Fruit fly (Drosophila melanogaster) whole organism, prepupa: ENCODE results near the gene CG14314.
A peak's percentile ranks its signal among the peaks of the same experiment; 100 is the strongest.

ENCODE experiments used
- CG10631 ChIP-seq: fragments of 200-800 bp; sonication (Bioruptor generic); optimal IDR thresholded peaks from 2 replicates; lab custom pipeline; 2016; ENCODE audit warnings: missing biosample characterization, missing genetic modification characterization
- CG11762 ChIP-seq: fragments of 200-800 bp; sonication (Bioruptor generic); optimal IDR thresholded peaks from 3 replicates; lab custom pipeline; 2016; ENCODE audit warnings: missing biosample characterization, missing genetic modification characterization; ENCODE audit not compliant: insufficient read depth
- CG11902 ChIP-seq: fragments of 200-800 bp; sonication (Bioruptor generic); optimal IDR thresholded peaks from 3 replicates; lab custom pipeline; 2016; ENCODE audit warnings: missing biosample characterization, missing genetic modification characterization
- CG16779 ChIP-seq: fragments of 200-800 bp; sonication (Bioruptor generic); optimal IDR thresholded peaks from 3 replicates; lab custom pipeline; 2017; ENCODE audit warnings: missing biosample characterization, mild to moderate bottlenecking, missing genetic modification characterization
- CG3032 ChIP-seq: fragments of 200-800 bp; optimal IDR thresholded peaks from 2 replicates; lab custom pipeline; 2019; ENCODE audit warnings: missing biosample characterization, mild to moderate bottlenecking, missing genetic modification characterization, moderate library complexity
- CG34406 ChIP-seq: fragments of 200-800 bp; sonication (Bioruptor generic); optimal IDR thresholded peaks from 3 replicates; lab custom pipeline; 2016; ENCODE audit warnings: missing biosample characterization, missing genetic modification characterization
- CG3919 ChIP-seq: fragments of 200-800 bp; sonication (Bioruptor generic); optimal IDR thresholded peaks from 3 replicates; lab custom pipeline; 2016; ENCODE audit warnings: missing biosample characterization, missing genetic modification characterization
- CG4318 ChIP-seq: fragments of 200-800 bp; sonication (Bioruptor generic); optimal IDR thresholded peaks from 3 replicates; lab custom pipeline; 2017; ENCODE audit warnings: missing biosample characterization, mild to moderate bottlenecking, missing genetic modification characterization
- CG6163 ChIP-seq: fragments of 200-800 bp; sonication (Bioruptor generic); IDR thresholded peaks from 3 replicates; pipeline ENCODE4 v1.3.6; 2022; ENCODE audit warnings: missing biosample characterization, missing genetic modification characterization
- CG6792 ChIP-seq: fragments of 200-800 bp; sonication (Bioruptor generic); optimal IDR thresholded peaks from 3 replicates; lab custom pipeline; 2016; ENCODE audit warnings: missing biosample characterization, missing genetic modification characterization
- CG6808 ChIP-seq: fragments of 200-800 bp; sonication (Bioruptor generic); optimal IDR thresholded peaks from 3 replicates; lab custom pipeline; 2017; ENCODE audit warnings: missing biosample characterization, missing genetic modification characterization, mild to moderate bottlenecking, moderate library complexity, missing genetic modification reagents
- CG6854 ChIP-seq: fragments of 200-800 bp; sonication (Bioruptor generic); optimal IDR thresholded peaks from 2 replicates; lab custom pipeline; 2017; ENCODE audit warnings: missing biosample characterization, mild to moderate bottlenecking, missing genetic modification characterization
- CG7368 ChIP-seq: fragments of 200-800 bp; sonication (Bioruptor generic); optimal IDR thresholded peaks from 3 replicates; lab custom pipeline; 2016; ENCODE audit warnings: missing biosample characterization, missing genetic modification characterization
- CG8119 ChIP-seq: fragments of 200-800 bp; sonication (Bioruptor generic); IDR thresholded peaks from 3 replicates; pipeline ENCODE4 v1.3.6; 2022; ENCODE audit warnings: missing biosample characterization, missing genetic modification characterization
- CG8632 ChIP-seq: fragments of 200-800 bp; sonication (Bioruptor generic); optimal IDR thresholded peaks from 3 replicates; lab custom pipeline; 2016; ENCODE audit warnings: missing biosample characterization, missing genetic modification characterization
- CG9139 ChIP-seq: fragments of 200-800 bp; sonication (Bioruptor generic); optimal IDR thresholded peaks from 3 replicates; lab custom pipeline; 2017; ENCODE audit warnings: missing biosample characterization, mild to moderate bottlenecking, missing genetic modification characterization
- Eip75B ChIP-seq: fragments of 200-800 bp; sonication (Bioruptor generic); optimal IDR thresholded peaks from 3 replicates; lab custom pipeline; 2016; ENCODE audit warnings: missing biosample characterization, missing genetic modification characterization
- Eip78C ChIP-seq: fragments of 200-800 bp; sonication (Bioruptor generic); peaks from one replicate; lab custom pipeline; 2016; ENCODE audit warnings: missing biosample characterization, missing genetic modification characterization
- Ets96B ChIP-seq: fragments of 200-800 bp; optimal IDR thresholded peaks from 2 replicates; lab custom pipeline; 2019; ENCODE audit warnings: missing biosample characterization, mild to moderate bottlenecking, missing genetic modification characterization, moderate library complexity
- Gug ChIP-seq: fragments of 200-800 bp; sonication (Bioruptor generic); IDR thresholded peaks from 2 replicates; pipeline ENCODE4 v1.3.6; 2022; ENCODE audit warnings: missing biosample characterization, missing genetic modification characterization
- Hr38 ChIP-seq: sonication (Bioruptor generic); optimal IDR thresholded peaks from 2 replicates; lab custom pipeline; 2016; ENCODE audit warnings: missing biosample characterization, missing genetic modification characterization
- Hr4 ChIP-seq: fragments of 200-800 bp; sonication (Bioruptor generic); optimal IDR thresholded peaks from 3 replicates; lab custom pipeline; 2016; ENCODE audit warnings: missing biosample characterization, missing genetic modification characterization
- Met ChIP-seq: fragments of 200-800 bp; sonication (Bioruptor generic); optimal IDR thresholded peaks from 3 replicates; lab custom pipeline; 2016; ENCODE audit warnings: missing biosample characterization, missing genetic modification characterization
- Smox ChIP-seq: fragments of 200-800 bp; sonication (Bioruptor generic); optimal IDR thresholded peaks from 3 replicates; lab custom pipeline; 2016; ENCODE audit warnings: missing biosample characterization, missing genetic modification characterization
- Sox102F ChIP-seq: fragments of 200-800 bp; sonication (Bioruptor generic); optimal IDR thresholded peaks from 2 replicates; lab custom pipeline; 2016; ENCODE audit warnings: missing biosample characterization, mild to moderate bottlenecking, missing genetic modification characterization
- Sox14 ChIP-seq: fragments of 200-800 bp; sonication (Bioruptor generic); optimal IDR thresholded peaks from 3 replicates; lab custom pipeline; 2016; ENCODE audit warnings: missing biosample characterization, missing genetic modification characterization
- Sox15 ChIP-seq: fragments of 200-800 bp; sonication (Bioruptor generic); optimal IDR thresholded peaks from 3 replicates; lab custom pipeline; 2016; ENCODE audit warnings: missing biosample characterization, missing genetic modification characterization
- achi ChIP-seq: fragments of 200-800 bp; sonication (Bioruptor generic); optimal IDR thresholded peaks from 3 replicates; lab custom pipeline; 2016; ENCODE audit warnings: missing biosample characterization, missing genetic modification characterization
- dac ChIP-seq: fragments of 200-800 bp; sonication (Bioruptor generic); optimal IDR thresholded peaks from 2 replicates; lab custom pipeline; 2017; ENCODE audit warnings: missing biosample characterization, mild to moderate bottlenecking, missing genetic modification characterization
- dsx ChIP-seq: fragments of 200-800 bp; optimal IDR thresholded peaks from 3 replicates; lab custom pipeline; 2019; ENCODE audit warnings: missing biosample characterization, mild to moderate bottlenecking, missing genetic modification characterization, moderate library complexity; ENCODE audit not compliant: poor library complexity, severe bottlenecking
- eg ChIP-seq: fragments of 200-800 bp; sonication (Bioruptor generic); IDR thresholded peaks from 3 replicates; pipeline ENCODE4 v1.3.6; 2022; ENCODE audit warnings: missing biosample characterization, missing genetic modification characterization
- esn ChIP-seq: fragments of 200-800 bp; sonication (Bioruptor generic); optimal IDR thresholded peaks from 2 replicates; lab custom pipeline; 2016; ENCODE audit warnings: missing biosample characterization, mild to moderate bottlenecking, missing genetic modification characterization, moderate library complexity
- fd59A ChIP-seq: fragments of 200-800 bp; sonication (Bioruptor generic); optimal IDR thresholded peaks from 2 replicates; lab custom pipeline; 2017; ENCODE audit warnings: missing biosample characterization, mild to moderate bottlenecking, missing genetic modification characterization, missing genetic modification reagents
- fkh ChIP-seq: fragments of 200-800 bp; sonication (Bioruptor generic); optimal IDR thresholded peaks from 3 replicates; lab custom pipeline; 2017; ENCODE audit warnings: missing biosample characterization, mild to moderate bottlenecking, missing genetic modification characterization, moderate library complexity
- pdm3 ChIP-seq: fragments of 200-800 bp; sonication (Bioruptor generic); optimal IDR thresholded peaks from 3 replicates; lab custom pipeline; 2016; ENCODE audit warnings: missing biosample characterization, missing genetic modification characterization
- ss ChIP-seq, 2 experiments: fragments of 200-800 bp; sonication (Bioruptor generic); optimal IDR thresholded peaks; 2 replicates in 1 of 2; 3 replicates in 1 of 2; lab custom pipeline; 2017 to 2018; ENCODE audit warnings: mild to moderate bottlenecking in 2 of 2, missing biosample characterization in 2 of 2, missing genetic modification characterization in 2 of 2, moderate library complexity in 1 of 2
- topi ChIP-seq: fragments of 200-800 bp; sonication (Bioruptor generic); optimal IDR thresholded peaks from 3 replicates; lab custom pipeline; 2016; ENCODE audit warnings: missing biosample characterization, missing genetic modification characterization
- vri ChIP-seq: fragments of 200-800 bp; sonication (Bioruptor generic); optimal IDR thresholded peaks from 3 replicates; lab custom pipeline; 2016; ENCODE audit warnings: missing biosample characterization, mild to moderate bottlenecking, missing genetic modification characterization

The CG14314 gene

dm6 chr3R:18198518-18199118, 17.3 kb upstream of the CG14314 start (continued):
- TF ChIP-seq CG11762 (GFP tag; lab: Kevin White, UChicago) (peak; percentile 27), CG11902 (no peak), Eip78C (GFP tag; lab: Kevin White, UChicago) (peak; percentile 72), ss (GFP tag; optimal IDR thresholded peaks at IDR 0.05; lab: Kevin White, UChicago) (peak; percentile 24 to 43), CG9139 (GFP tag; lab: Kevin White, UChicago) (peak; percentile 37), Hr4 (peak; percentile 23), topi (GFP tag; lab: Kevin White, UChicago) (peak; percentile 17), Eip75B (peak; percentile 40), Ets96B (tag; lab: Kevin White, UChicago) (no peak), Gug (GFP tag; lab: Robert Waterston, UW) (no peak), Sox14 (GFP tag; lab: Kevin White, UChicago) (peak; percentile 6), CG3032 (tag; lab: Kevin White, UChicago) (peak; percentile 12), CG8119 (no peak), CG8632 (peak; percentile 45), CG6808 (GFP tag; lab: Kevin White, UChicago) (peak; percentile 21), Hr38 (no peak), CG6792 (GFP tag; lab: Kevin White, UChicago) (peak; percentile 39), fkh (GFP tag; lab: Kevin White, UChicago) (peak; percentile 97), pdm3 (GFP tag; lab: Kevin White, UChicago) (peak; percentile 5)

dm6 chr3R:18199177-18199884, 16.6 kb upstream of the CG14314 start, which contains the start of the genes Ssdp and CG7985:
Gene Ssdp (minus strand): TSS chr3R:18199595.
Gene CG7985 (plus strand): TSS chr3R:18199857.
- TF ChIP-seq Sox15 (GFP tag; lab: Kevin White, UChicago) = no peak
- TF ChIP-seq CG6854 (GFP tag; lab: Kevin White, UChicago) = peak; percentile 14
- peak; percentile 11 for TF ChIP-seq Smox (GFP tag; lab: Kevin White, UChicago)
- peak; percentile 11 for TF ChIP-seq Met (GFP tag; lab: Kevin White, UChicago)
- no peak for TF ChIP-seq Eip78C (GFP tag; lab: Kevin White, UChicago)
- peak; percentile 23 for TF ChIP-seq pdm3 (GFP tag; lab: Kevin White, UChicago)

- no peak for TF ChIP-seq vri (GFP tag; lab: Kevin White, UChicago)
- peak; percentile 89 for TF ChIP-seq dsx (GFP tag; lab: Kevin White, UChicago)
- no peak for TF ChIP-seq eg (GFP tag; lab: Robert Waterston, UW)
- TF ChIP-seq CG10631 (GFP tag; lab: Kevin White, UChicago) = no peak
- no peak for TF ChIP-seq Sox15 (GFP tag; lab: Kevin White, UChicago)
- TF ChIP-seq, all 60 proteins: peak for 1
Observed at dm6 chr3R:18199885-18200249, 16.1 kb upstream of the CG14314 start.

dm6 chr3R:18208479-18208878, 7.5 kb upstream of the CG14314 start, which contains the start of gene CG44158:
Gene CG44158 (plus strand): TSS chr3R:18208779.
- TF ChIP-seq CG6792 (GFP tag; lab: Kevin White, UChicago) = no peak

- TF ChIP-seq eg (GFP tag; lab: Robert Waterston, UW) (no peak), CG3032 (tag; lab: Kevin White, UChicago) (no peak), fd59A (GFP tag; lab: Kevin White, UChicago) (no peak), pdm3 (GFP tag; lab: Kevin White, UChicago) (peak; percentile 63), CG11902 (no peak), Sox14 (GFP tag; lab: Kevin White, UChicago) (peak; percentile 32), CG4318 (GFP tag; lab: Kevin White, UChicago) (no peak), esn (peak; percentile 61), Sox102F (GFP tag; lab: Kevin White, UChicago) (peak; percentile 28), achi (peak; percentile 28), CG3919 (GFP tag; lab: Kevin White, UChicago) (no peak), Smox (GFP tag; lab: Kevin White, UChicago) (peak; percentile 47), CG11762 (GFP tag; lab: Kevin White, UChicago) (no peak), CG8119 (0 out of 3 replicates have a peak, but pooled peaks have one; percentile 17), CG34406 (GFP tag; lab: Kevin White, UChicago) (no peak), Eip78C (GFP tag; lab: Kevin White, UChicago) (no peak), CG6163 (GFP tag; lab: Robert Waterston, UW) (no peak), CG8632 (no peak), dsx (GFP tag; lab: Kevin White, UChicago) (no peak), vri (GFP tag; lab: Kevin White, UChicago) (no peak), Hr38 (no peak), Eip75B (no peak), topi (GFP tag; lab: Kevin White, UChicago) (peak; percentile 43), dac (GFP tag; lab: Kevin White, UChicago) (no peak), CG16779 (tag; lab: Kevin White, UChicago) (no peak), CG7368 (GFP tag; lab: Kevin White, UChicago) (no peak)
Observed at dm6 chr3R:18215300-18215699, 642 bp upstream of the CG14314 start.
